Worm (Caenorhabditis elegans) whole organism, L1 larva: Measurements from ENCODE around the gene T11F9.10.

ENCODE experiments used
- ama-1 ChIP-seq: fragments of 150-350 bp; optimal IDR thresholded peaks from 2 replicates; lab custom pipeline; 2014
- elt-2 ChIP-seq: sonication (generic microtip); optimal IDR thresholded peaks from 2 replicates; lab custom pipeline; 2016; ENCODE audit warnings: missing genetic modification characterization, mild to moderate bottlenecking, inconsistent platforms, missing compliant biosample characterization, missing genetic modification reagents
- jun-1 ChIP-seq: fragments of 150-350 bp; optimal IDR thresholded peaks from 2 replicates; lab custom pipeline; 2014; ENCODE audit warnings: missing biosample characterization, missing genetic modification reagents, missing genetic modification characterization
- mep-1 ChIP-seq: fragments of 150-350 bp; optimal IDR thresholded peaks from 2 replicates; lab custom pipeline; 2014; ENCODE audit warnings: missing biosample characterization, missing genetic modification characterization
- nhr-237 ChIP-seq: fragments of 150-350 bp; optimal IDR thresholded peaks from 2 replicates; lab custom pipeline; 2014; ENCODE audit warnings: missing biosample characterization, missing genetic modification characterization

DNA sequence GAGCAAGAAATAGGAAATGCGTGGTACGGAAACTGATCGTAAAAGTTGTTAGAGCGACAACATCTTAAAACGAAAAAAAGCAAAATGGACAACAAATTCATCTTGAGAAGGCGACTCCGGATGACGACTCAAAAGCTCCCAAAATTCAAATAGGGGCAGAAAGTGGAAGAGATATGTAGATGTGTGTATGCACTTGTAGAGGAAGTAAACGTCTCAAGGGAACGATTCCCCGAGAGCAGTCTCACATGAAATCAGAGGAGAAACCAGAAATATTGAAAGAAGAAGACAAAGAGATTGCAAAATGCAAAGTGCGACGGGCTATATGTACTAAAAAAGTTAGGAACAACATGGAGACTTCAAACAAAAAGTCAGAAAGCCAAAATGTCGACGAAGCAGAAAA lies 43.3 kb upstream of the T11F9.10 start, which contains the start of gene F57B7.2:
- TF ChIP-seq mep-1 (tag; lab: Kevin White, UChicago) (no peak), elt-2 (tag; lab: Kevin White, UChicago) (no peak), ama-1 (lab: Kevin White, UChicago) (no peak), jun-1 (tag; lab: Kevin White, UChicago) (no peak), nhr-237 (tag; lab: Kevin White, UChicago) (no peak)
